Worm (Caenorhabditis elegans): ENCODE measurements around the gene picc-1.

- TF ChIP-seq Y22D7AL.16 (tag; optimal IDR thresholded peaks at IDR 0.05) (no peak), ama-1 (optimal IDR thresholded peaks at IDR 0.05) (no peak), K02D7.2 (tag; optimal IDR thresholded peaks at IDR 0.05) (no peak), ceh-31 (tag; optimal IDR thresholded peaks at IDR 0.05) (no peak), nfya-1 (tag; optimal IDR thresholded peaks at IDR 0.05) (no peak), sox-4 (tag; optimal IDR thresholded peaks at IDR 0.05) (no peak), T23F11.4 (GFP tag; optimal IDR thresholded peaks at IDR 0.05) (no peak), pag-3 (tag; optimal IDR thresholded peaks at IDR 0.05; ENCODE audit: borderline replicate concordance) (no peak), madf-2 (tag; optimal IDR thresholded peaks at IDR 0.05) (no peak), pros-1 (tag; optimal IDR thresholded peaks at IDR 0.05) (no peak), hlh-30 (tag; optimal IDR thresholded peaks at IDR 0.05; ENCODE audit: insufficient read depth) (no peak), pqm-1 (tag; optimal IDR thresholded peaks at IDR 0.05) (no peak), C38D4.7 (GFP tag; optimal IDR thresholded peaks at IDR 0.05) (no peak)
Observed at ce11 chrV:5972582-5972981, 46.2 kb upstream of the picc-1 start.
